Fruit fly (Drosophila melanogaster): Measurements from ENCODE around the gene AIMP2.

- TF ChIP-seq Snoo (tag; optimal IDR thresholded peaks at IDR 0.05): no peak
- no peak for TF ChIP-seq Ets98B (GFP tag; IDR thresholded peaks at IDR 0.05)
- no peak for TF ChIP-seq CG34367 (tag; optimal IDR thresholded peaks at IDR 0.05)
- no peak for TF ChIP-seq D1 (tag; optimal IDR thresholded peaks at IDR 0.05)
- TF ChIP-seq CG10348 (GFP tag; IDR thresholded peaks at IDR 0.05): no peak
- no peak for TF ChIP-seq EcR (GFP tag; optimal IDR thresholded peaks at IDR 0.05)
- no peak for TF ChIP-seq CG8301 (tag; optimal IDR thresholded peaks at IDR 0.05)
- no peak for TF ChIP-seq CG8159 (tag; optimal IDR thresholded peaks at IDR 0.05)
- TF ChIP-seq CG14655 (GFP tag; optimal IDR thresholded peaks at IDR 0.05): no peak
Observed at dm6 chr3L:15547187-15547790, 36.1 kb upstream of the AIMP2 start.
